Worm (Caenorhabditis elegans) whole organism, L4 larva: ENCODE measurements around the gene C27C12.4.

Experiments
- T26A8.4 ChIP-seq: fragments of 200-800 bp; sonication (Bioruptor generic); IDR thresholded peaks from 2 replicates; pipeline ENCODE4 v1.3.6; 2022; ENCODE audit warnings: missing genetic modification characterization, missing compliant biosample characterization
- ZK546.5 ChIP-seq, 2 experiments: sonication (generic microtip); optimal IDR thresholded peaks; 2 replicates each; lab custom pipeline; 2017; ENCODE audit warnings: missing biosample characterization in 2 of 2, missing genetic modification characterization in 2 of 2
- ceh-20 ChIP-seq: fragments of 200-800 bp; sonication (Bioruptor generic); IDR thresholded peaks from 2 replicates; pipeline ENCODE4 v1.3.6; 2022; ENCODE audit warnings: missing genetic modification reagents, missing genetic modification characterization, missing compliant biosample characterization
- ceh-32 ChIP-seq: sonication (generic microtip); optimal IDR thresholded peaks from 2 replicates; lab custom pipeline; 2016; ENCODE audit warnings: mild to moderate bottlenecking, missing genetic modification characterization, missing compliant biosample characterization; ENCODE audit not compliant: poor library complexity
- ceh-44 ChIP-seq: fragments of 200-800 bp; sonication (Bioruptor generic); IDR thresholded peaks from 2 replicates; pipeline ENCODE4 v1.3.6; 2022; ENCODE audit warnings: missing genetic modification reagents, missing genetic modification characterization, missing compliant biosample characterization
- ctbp-1 ChIP-seq: fragments of 200-800 bp; sonication (Bioruptor generic); IDR thresholded peaks from 2 replicates; pipeline ENCODE4 v1.3.6; 2022; ENCODE audit warnings: missing genetic modification reagents, missing genetic modification characterization, missing compliant biosample characterization
- daf-19 ChIP-seq: fragments of 200-800 bp; sonication (Bioruptor generic); conservative IDR thresholded peaks from 2 replicates; pipeline ENCODE4 v1.3.6; 2022; ENCODE audit warnings: missing genetic modification characterization, missing compliant biosample characterization
- daf-8 ChIP-seq: fragments of 200-800 bp; sonication (Bioruptor generic); IDR thresholded peaks from 2 replicates; pipeline ENCODE4 v1.3.6; 2022; ENCODE audit warnings: missing genetic modification characterization, missing compliant biosample characterization
- dmd-6 ChIP-seq: fragments of 200-800 bp; sonication (Bioruptor generic); IDR thresholded peaks from 2 replicates; pipeline ENCODE4 v1.3.6; 2022; ENCODE audit warnings: missing genetic modification reagents, missing genetic modification characterization, missing compliant biosample characterization
- duxl-1 ChIP-seq: sonication (generic microtip); optimal IDR thresholded peaks from 2 replicates; lab custom pipeline; 2016; ENCODE audit warnings: mild to moderate bottlenecking, missing genetic modification characterization, moderate library complexity, missing compliant biosample characterization; ENCODE audit not compliant: poor library complexity
- fkh-10 ChIP-seq: fragments of 150-350 bp; optimal IDR thresholded peaks from 2 replicates; lab custom pipeline; 2014; ENCODE audit warnings: missing biosample characterization, missing genetic modification reagents, missing genetic modification characterization
- fos-1 ChIP-seq: fragments of 150-350 bp; optimal IDR thresholded peaks from 2 replicates; lab custom pipeline; 2014; ENCODE audit warnings: missing biosample characterization, missing genetic modification characterization
- gei-8 ChIP-seq: fragments of 200-800 bp; sonication (Bioruptor generic); optimal IDR thresholded peaks from 2 replicates; lab custom pipeline; 2018; ENCODE audit warnings: mild to moderate bottlenecking, missing genetic modification characterization, missing compliant biosample characterization
- hif-1 ChIP-seq, 2 experiments: sonication (generic microtip); optimal IDR thresholded peaks; 2 replicates each; lab custom pipeline; 2016 to 2017; ENCODE audit warnings: missing compliant biosample characterization in 2 of 2, missing genetic modification characterization in 2 of 2, missing genetic modification reagents in 2 of 2, missing genotype in 2 of 2, mild to moderate bottlenecking in 1 of 2
- hlh-11 ChIP-seq: fragments of 200-800 bp; sonication (Bioruptor generic); optimal IDR thresholded peaks from 2 replicates; lab custom pipeline; 2018; ENCODE audit warnings: mild to moderate bottlenecking, missing genetic modification characterization, missing compliant biosample characterization
- hmg-1.1 ChIP-seq: fragments of 200-800 bp; sonication (Bioruptor generic); IDR thresholded peaks from 2 replicates; pipeline ENCODE4 v1.3.6; 2022; ENCODE audit warnings: missing genetic modification reagents, missing genetic modification characterization, missing compliant biosample characterization
- jun-1 ChIP-seq: fragments of 150-350 bp; optimal IDR thresholded peaks from 2 replicates; lab custom pipeline; 2014; ENCODE audit warnings: missing biosample characterization, missing genetic modification reagents, missing genetic modification characterization
- lim-7 ChIP-seq: fragments of 200-800 bp; sonication (Bioruptor generic); IDR thresholded peaks from 2 replicates; pipeline ENCODE4 v1.3.6; 2022; ENCODE audit warnings: missing genetic modification characterization, missing compliant biosample characterization
- lin-15B ChIP-seq: fragments of 150-350 bp; sonication (generic microtip); optimal IDR thresholded peaks from 3 replicates; lab custom pipeline; 2014; ENCODE audit warnings: missing biosample characterization, missing genetic modification characterization
- lin-29 ChIP-seq: fragments of 200-800 bp; sonication (Bioruptor generic); IDR thresholded peaks from 2 replicates; pipeline ENCODE4 v1.3.6; 2022; ENCODE audit warnings: missing genetic modification reagents, missing genetic modification characterization, missing compliant biosample characterization
- lin-38 ChIP-seq: fragments of 200-800 bp; sonication (Bioruptor generic); IDR thresholded peaks from 2 replicates; pipeline ENCODE4 v1.3.6; 2022; ENCODE audit warnings: missing genetic modification reagents, missing genetic modification characterization, missing compliant biosample characterization
- lir-3 ChIP-seq: sonication (generic microtip); optimal IDR thresholded peaks from 2 replicates; lab custom pipeline; 2016; ENCODE audit warnings: mild to moderate bottlenecking, missing genetic modification characterization, missing compliant biosample characterization
- lsy-2 ChIP-seq, 2 experiments: fragments of 150-350 bp in 1 of 2; sonication (generic microtip) in 1 of 2; optimal IDR thresholded peaks; 2 replicates each; lab custom pipeline; 2014 to 2017; ENCODE audit warnings: missing biosample characterization in 2 of 2, missing genetic modification characterization in 2 of 2
- madf-9 ChIP-seq: fragments of 200-800 bp; sonication (Bioruptor generic); conservative IDR thresholded peaks from 2 replicates; pipeline ENCODE4 v1.3.6; 2022; ENCODE audit warnings: missing genetic modification reagents, missing genetic modification characterization, missing compliant biosample characterization
- mep-1 ChIP-seq: fragments of 150-350 bp; sonication (generic microtip); optimal IDR thresholded peaks from 3 replicates; lab custom pipeline; 2014; ENCODE audit warnings: missing biosample characterization, missing genetic modification characterization
- mxl-2 ChIP-seq: fragments of 200-800 bp; sonication (Bioruptor generic); conservative IDR thresholded peaks from 2 replicates; pipeline ENCODE4 v1.3.6; 2022; ENCODE audit warnings: missing genetic modification reagents, missing genetic modification characterization, missing compliant biosample characterization
- nhr-10 ChIP-seq: fragments of 150-350 bp; optimal IDR thresholded peaks from 2 replicates; lab custom pipeline; 2014; ENCODE audit warnings: missing biosample characterization, missing genetic modification characterization
- nhr-102 ChIP-seq: sonication (generic microtip); optimal IDR thresholded peaks from 2 replicates; lab custom pipeline; 2016; ENCODE audit warnings: mild to moderate bottlenecking, missing genetic modification characterization, moderate library complexity, missing compliant biosample characterization
- nhr-11 ChIP-seq: fragments of 150-350 bp; optimal IDR thresholded peaks from 2 replicates; lab custom pipeline; 2014; ENCODE audit warnings: missing biosample characterization, missing genetic modification characterization
- nhr-42 ChIP-seq: fragments of 200-800 bp; sonication (Bioruptor generic); IDR thresholded peaks from 2 replicates; pipeline ENCODE4 v1.3.6; 2022; ENCODE audit warnings: missing genetic modification characterization, missing compliant biosample characterization
- nhr-6 ChIP-seq: fragments of 150-350 bp; optimal IDR thresholded peaks from 2 replicates; lab custom pipeline; 2014; ENCODE audit warnings: missing biosample characterization, missing genetic modification characterization
- pqm-1 ChIP-seq: sonication (generic microtip); optimal IDR thresholded peaks from 2 replicates; lab custom pipeline; 2017; ENCODE audit warnings: missing biosample characterization, missing genetic modification characterization
- sdz-12 ChIP-seq: fragments of 200-800 bp; sonication (Bioruptor generic); optimal IDR thresholded peaks from 2 replicates; lab custom pipeline; 2018; ENCODE audit warnings: mild to moderate bottlenecking, missing genetic modification characterization, missing compliant biosample characterization
- set-16 ChIP-seq: fragments of 200-800 bp; sonication (Bioruptor generic); IDR thresholded peaks from 2 replicates; pipeline ENCODE4 v1.3.6; 2022; ENCODE audit warnings: missing genetic modification reagents, missing genetic modification characterization, missing compliant biosample characterization
- snpc-1.2 ChIP-seq: fragments of 200-800 bp; sonication (Bioruptor generic); IDR thresholded peaks from 2 replicates; pipeline ENCODE4 v1.3.6; 2022; ENCODE audit warnings: missing genetic modification reagents, missing genetic modification characterization, missing compliant biosample characterization
- spr-1 ChIP-seq: sonication (generic microtip); optimal IDR thresholded peaks from 2 replicates; lab custom pipeline; 2016; ENCODE audit warnings: mild to moderate bottlenecking, missing genetic modification characterization, missing compliant biosample characterization
- spr-3 ChIP-seq: fragments of 200-800 bp; sonication (Bioruptor generic); optimal IDR thresholded peaks from 2 replicates; lab custom pipeline; 2018; ENCODE audit warnings: mild to moderate bottlenecking, missing genetic modification characterization, missing compliant biosample characterization
- tra-1 ChIP-seq: fragments of 200-800 bp; sonication (Bioruptor generic); IDR thresholded peaks from 2 replicates; pipeline ENCODE4 v1.3.6; 2022; ENCODE audit warnings: missing genetic modification reagents, missing genetic modification characterization, missing compliant biosample characterization
- unc-130 ChIP-seq: sonication (generic microtip); optimal IDR thresholded peaks from 2 replicates; lab custom pipeline; 2016; ENCODE audit warnings: missing genetic modification reagents, missing genetic modification characterization, missing compliant biosample characterization
- unc-39 ChIP-seq: sonication (generic microtip); optimal IDR thresholded peaks from 2 replicates; lab custom pipeline; 2017; ENCODE audit warnings: missing biosample characterization, missing genetic modification characterization
- unc-62 ChIP-seq, 3 experiments: fragments of 150-350 bp in 1 of 3; sonication (generic microtip); optimal IDR thresholded peaks in 2 of 3; peaks in 1 of 3; 1 replicate in 1 of 3; 2 replicates in 2 of 3; lab custom pipeline; 2014 to 2017; ENCODE audit warnings: missing biosample characterization in 3 of 3, missing genetic modification characterization in 3 of 3, missing genetic modification reagents in 3 of 3, missing genotype in 1 of 3
- zag-1 ChIP-seq: fragments of 150-350 bp; optimal IDR thresholded peaks from 2 replicates; lab custom pipeline; 2014; ENCODE audit warnings: missing biosample characterization, missing genetic modification characterization
- zfp-2 ChIP-seq: sonication (generic microtip); optimal IDR thresholded peaks from 2 replicates; lab custom pipeline; 2016; ENCODE audit warnings: mild to moderate bottlenecking, missing genetic modification characterization, missing compliant biosample characterization
- zfp-3 ChIP-seq: fragments of 200-800 bp; sonication (Bioruptor generic); conservative IDR thresholded peaks from 2 replicates; pipeline ENCODE4 v1.3.6; 2022; ENCODE audit warnings: missing genetic modification reagents, missing genetic modification characterization, missing compliant biosample characterization
- ztf-7 ChIP-seq: fragments of 150-350 bp; optimal IDR thresholded peaks from 2 replicates; lab custom pipeline; 2014; ENCODE audit warnings: missing biosample characterization, missing genetic modification characterization

The C27C12.4 gene

DNA sequence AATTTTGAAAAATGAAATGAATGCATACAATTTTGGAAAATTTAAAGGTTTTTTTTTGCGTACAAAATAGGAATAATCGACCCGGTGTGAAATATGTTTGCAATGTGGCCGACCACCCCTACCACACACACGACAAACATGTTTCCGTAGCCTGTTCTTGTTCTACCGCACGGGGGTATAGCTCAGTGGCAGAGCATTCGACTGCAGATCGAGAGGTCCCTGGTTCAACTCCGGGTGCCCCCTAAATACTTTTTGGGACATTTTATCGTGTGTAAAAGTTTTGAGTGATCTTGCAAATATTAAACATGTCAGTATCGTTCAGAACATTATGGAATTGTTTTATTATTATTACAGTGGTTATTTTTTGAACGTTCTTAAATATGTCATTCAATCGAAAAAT is 49.2 kb upstream of the C27C12.4 start (continued):
- TF ChIP-seq lir-3 (tag; lab: Kevin White, UChicago) (peak; percentile 53), dmd-6 (GFP tag; lab: Robert Waterston, UW) (peak; percentile 76), T26A8.4 (GFP tag; lab: Robert Waterston, UW) (no peak), lim-7 (GFP tag; lab: Robert Waterston, UW) (peak; percentile 91), daf-8 (GFP tag; lab: Robert Waterston, UW) (no peak), tra-1 (peak; percentile 84), ceh-44 (GFP tag; lab: Robert Waterston, UW) (peak; percentile 39; the same call in 1 of the 2 replicates), zag-1 (tag; lab: Kevin White, UChicago) (no peak), lin-29 (GFP tag; lab: Robert Waterston, UW) (peak; percentile 64; the same call in 1 of the 2 replicates), nhr-6 (tag; lab: Kevin White, UChicago) (peak; percentile 32)

DNA sequence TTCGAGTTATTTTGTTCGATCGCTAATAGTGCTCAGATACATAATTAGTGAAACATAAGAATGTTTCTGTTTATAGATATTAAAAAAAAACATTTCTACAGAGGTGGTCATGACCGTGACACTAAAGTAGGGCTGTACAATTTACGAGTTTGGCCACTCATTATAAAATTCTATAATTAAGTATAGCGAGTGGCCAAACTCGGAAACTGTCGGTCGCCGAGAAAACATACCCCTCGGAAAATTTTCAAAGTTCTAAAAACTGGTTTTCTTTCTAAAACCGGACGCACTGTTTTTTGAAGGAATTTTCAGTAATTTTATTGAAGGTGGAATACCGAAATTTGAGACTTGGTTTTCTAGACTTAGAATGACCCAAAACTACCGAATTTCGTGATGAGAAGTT is 48.1 kb upstream of the C27C12.4 start:
- TF ChIP-seq lin-29 (GFP tag; lab: Robert Waterston, UW), result no peak
- TF ChIP-seq pqm-1 (tag; lab: Kevin White, UChicago), result no peak
- TF ChIP-seq nhr-10 (tag; lab: Kevin White, UChicago), result no peak
- TF ChIP-seq ceh-44 (GFP tag; lab: Robert Waterston, UW), result no peak
- TF ChIP-seq daf-19 (GFP tag; lab: Robert Waterston, UW), result no peak
- no peak for TF ChIP-seq ctbp-1 (GFP tag; lab: Robert Waterston, UW)
- TF ChIP-seq unc-62 (GFP tag; optimal IDR thresholded peaks at IDR 0.05 in 1 of 2; lab: Kevin White, UChicago), result no peak
- TF ChIP-seq unc-62 (tag; optimal IDR thresholded peaks at IDR 0.05; lab: Kevin White, UChicago), result no peak
- no peak for TF ChIP-seq set-16
- no peak for TF ChIP-seq unc-130 (GFP tag; lab: Kevin White, UChicago)
- no peak for TF ChIP-seq madf-9
- no peak for TF ChIP-seq tra-1
- TF ChIP-seq snpc-1.2 (GFP tag; lab: Robert Waterston, UW), result no peak
- no peak for TF ChIP-seq ztf-7 (tag; lab: Kevin White, UChicago)
- TF ChIP-seq fos-1 (tag; lab: Kevin White, UChicago), result no peak
- no peak for TF ChIP-seq lin-38 (GFP tag; lab: Robert Waterston, UW)
- no peak for TF ChIP-seq mep-1
- no peak for TF ChIP-seq duxl-1 (tag; lab: Kevin White, UChicago)
- no peak for TF ChIP-seq ZK546.5 (tag; optimal IDR thresholded peaks at IDR 0.05; lab: Kevin White, UChicago)
- no peak for TF ChIP-seq unc-39

DNA sequence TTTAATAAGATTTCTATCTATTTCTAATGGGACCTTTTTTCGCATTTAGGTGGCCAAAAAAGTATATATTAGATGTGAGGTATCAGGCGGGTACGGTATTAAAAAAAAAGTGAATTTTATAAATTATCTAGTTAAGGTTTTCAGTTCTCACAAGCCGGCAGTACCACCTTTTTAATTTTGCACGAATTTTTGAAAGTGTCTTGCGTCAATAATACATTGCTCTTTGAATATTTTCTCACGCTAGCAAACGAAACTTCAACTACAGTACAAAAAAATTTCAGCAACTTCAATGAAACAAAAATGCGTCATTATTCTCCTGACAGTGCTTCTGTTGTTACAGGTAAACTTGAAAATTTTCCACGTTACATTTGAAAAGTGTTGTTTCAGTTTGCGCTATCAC is 47.0 kb upstream of the C27C12.4 start, which contains the start of gene F42D1.4:
TSS of gene F42D1.4 (plus strand) at position 301 of the 400 bp plus-strand sequence.
- TF ChIP-seq hmg-1.1 (GFP tag; lab: Robert Waterston, UW) (no peak), nhr-11 (tag; lab: Kevin White, UChicago) (no peak), lsy-2 (tag; optimal IDR thresholded peaks at IDR 0.05; lab: Kevin White, UChicago) (no peak), nhr-102 (tag; lab: Kevin White, UChicago) (no peak), nhr-6 (tag; lab: Kevin White, UChicago) (no peak), daf-8 (GFP tag; lab: Robert Waterston, UW) (no peak), jun-1 (tag; lab: Kevin White, UChicago) (no peak), gei-8 (GFP tag; lab: Kevin White, UChicago) (no peak), unc-130 (GFP tag; lab: Kevin White, UChicago) (no peak), ceh-32 (tag; lab: Kevin White, UChicago) (no peak)

DNA sequence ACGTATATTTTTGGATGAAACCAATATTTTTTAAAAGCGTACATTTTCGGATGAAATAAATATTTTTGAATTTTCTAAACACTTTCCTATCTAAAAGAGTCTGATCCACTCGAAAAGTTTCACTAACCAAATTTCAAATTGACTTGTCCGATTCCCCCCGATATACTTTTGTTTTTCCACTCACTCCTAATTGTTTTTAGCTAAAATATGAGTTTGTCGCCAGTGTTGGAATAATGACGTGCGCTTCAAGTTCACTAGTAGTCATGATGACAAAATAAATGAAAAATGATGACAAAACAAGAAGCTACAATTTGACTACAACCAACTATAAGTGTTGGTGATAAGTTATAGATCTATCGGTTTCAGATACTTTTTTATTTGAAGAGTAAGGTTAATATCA is 45.1 kb upstream of the C27C12.4 start:
- no peak for TF ChIP-seq nhr-6 (tag; lab: Kevin White, UChicago)
- TF ChIP-seq spr-1 (tag; lab: Kevin White, UChicago), result no peak
- 0 out of 2 replicates have a peak, but pooled peaks have one; percentile 25 for TF ChIP-seq lin-38 (GFP tag; lab: Robert Waterston, UW)
- TF ChIP-seq fkh-10 (GFP tag; lab: Kevin White, UChicago), result no peak
- TF ChIP-seq spr-3, result peak; percentile 60
- TF ChIP-seq T26A8.4 (GFP tag; lab: Robert Waterston, UW), result peak; percentile 72
- peak; percentile 23 for TF ChIP-seq mep-1
- TF ChIP-seq sdz-12, result peak; percentile 47
- no peak for TF ChIP-seq lin-15B (tag; lab: Kevin White, UChicago)
- no peak for TF ChIP-seq gei-8 (GFP tag; lab: Kevin White, UChicago)
- TF ChIP-seq nhr-42 (GFP tag; lab: Robert Waterston, UW), result 0 out of 2 replicates have a peak, but pooled peaks have one; percentile 58
- no peak for TF ChIP-seq ceh-20
- TF ChIP-seq zfp-3 (GFP tag; lab: Robert Waterston, UW), result 0 out of 2 replicates have a peak, but pooled peaks have one; percentile 53
- no peak for TF ChIP-seq mxl-2 (GFP tag; lab: Robert Waterston, UW)
- TF ChIP-seq hlh-11 (tag; lab: Kevin White, UChicago), result peak; percentile 13
- TF ChIP-seq zfp-2 (tag; lab: Kevin White, UChicago), result no peak
- TF ChIP-seq hif-1 (tag; optimal IDR thresholded peaks at IDR 0.05; lab: Kevin White, UChicago), result peak in 1 of 2 experiments; percentile 20
